Worm (Caenorhabditis elegans): ENCODE measurements around the gene Y77E11A.12.

Y77E11A.12 gene

DNA sequence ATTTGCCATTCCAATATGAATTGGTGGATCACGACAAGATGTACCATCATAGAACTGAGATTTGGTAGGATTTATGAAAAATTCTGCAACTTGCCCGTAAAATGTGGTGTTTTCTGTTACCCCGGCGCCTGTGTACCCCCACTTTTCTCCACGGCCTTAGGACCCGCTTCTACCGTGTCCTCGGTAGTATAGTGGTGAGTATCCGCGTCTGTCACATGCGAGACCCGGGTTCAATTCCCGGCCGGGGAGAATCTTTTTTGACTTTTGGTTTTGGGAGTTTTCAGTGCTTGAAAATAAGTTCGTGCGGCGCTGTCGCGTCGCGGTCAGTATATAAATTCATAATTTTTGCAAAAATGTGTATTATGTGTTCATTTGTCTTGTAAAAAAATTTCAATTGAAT lies 39.5 kb upstream of the Y77E11A.12 start (continued):
- TF ChIP-seq rec-8 (tag; optimal IDR thresholded peaks at IDR 0.05): peak in 1 of 2 experiments; percentile 25
- TF ChIP-seq nhr-90 (tag; optimal IDR thresholded peaks at IDR 0.05): peak; percentile 12
- TF ChIP-seq aptf-2 (GFP tag; conservative IDR thresholded peaks at IDR 0.05): no peak
- TF ChIP-seq tbp1 (GFP tag; optimal IDR thresholded peaks at IDR 0.05): peak; percentile 88
- TF ChIP-seq madf-3 (GFP tag; IDR thresholded peaks at IDR 0.05): 0 out of 2 replicates have a peak, but pooled peaks have one; percentile 63
- TF ChIP-seq F23B12.7 (tag; optimal IDR thresholded peaks at IDR 0.05; ENCODE audit: insufficient read depth): peak; percentile 47
- TF ChIP-seq zfh-2 (GFP tag; conservative IDR thresholded peaks at IDR 0.05): 0 out of 2 replicates have a peak, but pooled peaks have one; percentile 32

DNA sequence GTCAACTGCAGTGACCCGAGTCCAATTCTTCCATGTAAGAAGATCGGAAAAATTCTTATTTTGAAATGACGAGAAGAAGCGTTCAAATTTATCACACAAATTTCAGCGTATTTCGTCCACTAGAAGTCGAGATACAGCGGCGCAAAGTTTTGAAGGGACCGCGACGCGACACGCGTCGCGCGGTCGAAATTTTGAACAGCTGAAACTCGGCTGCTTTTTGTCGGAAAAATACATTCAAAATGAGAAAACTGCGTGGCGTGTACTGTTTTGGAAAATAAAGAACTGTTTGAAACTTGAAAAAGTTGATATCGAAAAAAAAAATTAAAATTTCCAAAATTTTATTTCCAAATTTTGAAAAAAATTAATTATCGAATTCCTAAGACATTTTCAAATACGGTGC lies 38.0 kb upstream of the Y77E11A.12 start:
- TF ChIP-seq B0035.1 (tag; optimal IDR thresholded peaks at IDR 0.05) (no peak), B0019.2 (GFP tag; conservative IDR thresholded peaks at IDR 0.05) (no peak), zim-3 (tag; optimal IDR thresholded peaks at IDR 0.05) (no peak), snpc-3.4 (tag; optimal IDR thresholded peaks at IDR 0.05) (no peak), rec-8 (tag; optimal IDR thresholded peaks at IDR 0.05) (no peak), zfh-2 (GFP tag; conservative IDR thresholded peaks at IDR 0.05) (no peak), rpc-1 (optimal IDR thresholded peaks at IDR 0.05) (no peak), rpc-1 (tag; optimal IDR thresholded peaks at IDR 0.05) (no peak), mel-28 (tag; optimal IDR thresholded peaks at IDR 0.05; ENCODE audit: borderline replicate concordance) (no peak), hlh-26 (GFP tag; conservative IDR thresholded peaks at IDR 0.05) (no peak), D2030.7 (GFP tag; IDR thresholded peaks at IDR 0.05) (no peak), T26A5.8 (tag; optimal IDR thresholded peaks at IDR 0.05) (no peak)

DNA sequence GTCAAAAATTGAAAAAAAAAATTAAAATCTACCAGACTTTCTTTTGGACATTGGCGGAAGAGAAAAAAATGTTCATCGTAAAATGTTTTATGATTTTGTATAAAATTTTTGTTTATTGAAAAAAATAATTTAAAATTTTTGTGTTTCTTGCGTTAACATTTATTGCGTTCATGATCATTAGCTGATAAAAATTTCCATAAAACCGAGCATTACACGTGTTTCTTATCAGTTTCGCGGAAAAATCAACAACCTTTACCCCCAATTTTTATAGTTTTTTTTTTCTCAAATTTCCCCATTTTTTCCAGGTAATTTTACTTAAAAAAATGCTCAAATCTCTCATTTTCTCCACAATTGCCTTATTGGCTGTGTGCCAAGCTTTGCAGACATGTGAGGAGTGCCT lies 35.3 kb upstream of the Y77E11A.12 start, which contains the start of gene txt-4:
Gene txt-4, plus strand, starts transcription at position 324 of the 400 bp plus-strand sequence.
- TF ChIP-seq nfya-1 (tag; optimal IDR thresholded peaks at IDR 0.05; ENCODE audit: borderline replicate concordance, insufficient read depth): no peak
- peak; percentile 24 for TF ChIP-seq nhr-80 (tag; optimal IDR thresholded peaks at IDR 0.05)

DNA sequence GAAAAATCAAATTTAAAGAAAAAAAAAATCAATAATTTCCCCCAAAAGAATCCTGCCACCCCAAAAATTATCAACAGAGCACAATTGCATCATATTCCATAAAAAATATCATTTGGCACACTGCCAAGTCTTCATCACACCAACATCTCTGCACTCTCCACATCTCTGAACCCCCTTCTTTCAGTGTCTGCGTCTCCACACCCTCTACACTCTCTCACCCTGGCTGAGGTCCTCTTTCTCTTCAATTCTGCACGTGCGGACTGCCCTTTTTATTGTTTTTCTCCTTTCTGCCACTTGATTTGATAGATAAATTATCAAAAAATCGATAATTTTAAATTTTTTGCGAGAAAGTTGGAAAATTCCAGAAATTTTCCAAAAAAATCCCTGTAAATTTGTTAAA lies 22.5 kb upstream of the Y77E11A.12 start, which contains the start of gene hxk-3:
Gene hxk-3, plus strand, starts transcription at position 179 of the 400 bp plus-strand sequence.
- TF ChIP-seq snpc-3.4 (tag; optimal IDR thresholded peaks at IDR 0.05) (no peak), F33H1.4 (GFP tag; IDR thresholded peaks at IDR 0.05) (no peak), unc-62 (GFP tag; optimal IDR thresholded peaks at IDR 0.05) (no peak), F49E8.2 (tag; optimal IDR thresholded peaks at IDR 0.05; ENCODE audit: insufficient read depth) (no peak), F52B5.7 (tag; optimal IDR thresholded peaks at IDR 0.05) (no peak), rpc-1 (optimal IDR thresholded peaks at IDR 0.05) (no peak), rpc-1 (tag; optimal IDR thresholded peaks at IDR 0.05) (no peak), C17E4.6 (GFP tag; IDR thresholded peaks at IDR 0.05) (no peak), sptf-2 (GFP tag; optimal IDR thresholded peaks at IDR 0.05) (no peak), madf-8 (GFP tag; conservative IDR thresholded peaks at IDR 0.05) (no peak), F22D6.2 (tag; optimal IDR thresholded peaks at IDR 0.05) (no peak), chd-7 (tag; optimal IDR thresholded peaks at IDR 0.05) (no peak), ztf-18 (tag; optimal IDR thresholded peaks at IDR 0.05) (peak; percentile 26), B0261.1 (tag; optimal IDR thresholded peaks at IDR 0.05) (no peak), ama-1 (optimal IDR thresholded peaks at IDR 0.05) (no peak), ama-1 (GFP tag; optimal IDR thresholded peaks at IDR 0.05) (no peak), aptf-3 (GFP tag; IDR thresholded peaks at IDR 0.05) (no peak), hlh-26 (GFP tag; conservative IDR thresholded peaks at IDR 0.05) (no peak), zim-3 (tag; optimal IDR thresholded peaks at IDR 0.05) (no peak), cebp-2 (GFP tag; IDR thresholded peaks at IDR 0.05) (no peak), akir-1 (GFP tag; optimal IDR thresholded peaks at IDR 0.05) (no peak), madf-10 (tag; optimal IDR thresholded peaks at IDR 0.05) (no peak), ztf-26 (tag; optimal IDR thresholded peaks at IDR 0.05) (peak; percentile 55), ccch-3 (GFP tag; optimal IDR thresholded peaks at IDR 0.05) (no peak), ZK185.1 (tag; optimal IDR thresholded peaks at IDR 0.05; ENCODE audit: poor library complexity, severe bottlenecking) (no peak), mcd-1 (GFP tag; IDR thresholded peaks at IDR 0.05) (peak; percentile 65), tbx-9 (tag; optimal IDR thresholded peaks at IDR 0.05; ENCODE audit: borderline replicate concordance) (no peak), ztf-3 (GFP tag; optimal IDR thresholded peaks at IDR 0.05) (no peak), D2030.7 (GFP tag; IDR thresholded peaks at IDR 0.05) (no peak), F23B12.7 (tag; optimal IDR thresholded peaks at IDR 0.05; ENCODE audit: insufficient read depth) (no peak), Y67H2A.10 (GFP tag; conservative IDR thresholded peaks at IDR 0.05) (no peak)

Measured in whole organism, young adult.